Worm (Caenorhabditis elegans) whole organism, early embryonic: ENCODE measurements around the gene eff-1.

ENCODE experiments used
- B0310.2 ChIP-seq: sonication (generic microtip); optimal IDR thresholded peaks from 2 replicates; lab custom pipeline; 2016; ENCODE audit warnings: mild to moderate bottlenecking, missing genetic modification characterization, missing compliant biosample characterization
- F13C5.2 ChIP-seq: sonication (generic microtip); optimal IDR thresholded peaks from 2 replicates; lab custom pipeline; 2017; ENCODE audit warnings: mild to moderate bottlenecking, missing genetic modification characterization, inconsistent platforms, missing compliant biosample characterization
- aly-1 ChIP-seq: sonication (generic microtip); optimal IDR thresholded peaks from 2 replicates; lab custom pipeline; 2016; ENCODE audit warnings: missing genetic modification characterization, missing compliant biosample characterization
- ama-1 ChIP-seq: fragments of 150-350 bp; optimal IDR thresholded peaks from 2 replicates; lab custom pipeline; 2014
- ceh-13 ChIP-seq: fragments of 200-800 bp; sonication (Bioruptor generic); optimal IDR thresholded peaks from 2 replicates; lab custom pipeline; 2018; ENCODE audit warnings: mild to moderate bottlenecking, missing genetic modification characterization, missing compliant biosample characterization
- ceh-36 ChIP-seq: sonication (generic microtip); optimal IDR thresholded peaks from 2 replicates; lab custom pipeline; 2016; ENCODE audit warnings: missing genetic modification characterization, inconsistent platforms, missing compliant biosample characterization
- ets-7 ChIP-seq: sonication (generic microtip); optimal IDR thresholded peaks from 2 replicates; lab custom pipeline; 2016; ENCODE audit warnings: missing genotype, missing genetic modification characterization, missing compliant biosample characterization
- flt-1 ChIP-seq: fragments of 200-800 bp; sonication (Bioruptor generic); IDR thresholded peaks from 2 replicates; pipeline ENCODE4 v1.3.6; 2022; ENCODE audit warnings: missing genetic modification characterization, missing compliant biosample characterization
- hmbx-1 ChIP-seq: sonication (generic microtip); optimal IDR thresholded peaks from 2 replicates; lab custom pipeline; 2016; ENCODE audit warnings: mild to moderate bottlenecking, missing genetic modification characterization, missing compliant biosample characterization
- hmg-4 ChIP-seq: fragments of 200-800 bp; sonication (Bioruptor generic); optimal IDR thresholded peaks from 2 replicates; lab custom pipeline; 2018; ENCODE audit warnings: mild to moderate bottlenecking, missing genetic modification characterization, missing compliant biosample characterization
- hnd-1 ChIP-seq: sonication (generic microtip); optimal IDR thresholded peaks from 2 replicates; lab custom pipeline; 2016; ENCODE audit warnings: missing genetic modification characterization, missing compliant biosample characterization
- pes-1 ChIP-seq: fragments of 200-800 bp; sonication (Bioruptor generic); IDR thresholded peaks from 2 replicates; pipeline ENCODE4 v1.3.6; 2022; ENCODE audit warnings: missing genetic modification reagents, missing genetic modification characterization, missing compliant biosample characterization
- scrt-1 ChIP-seq: fragments of 200-800 bp; sonication (Bioruptor generic); IDR thresholded peaks from 2 replicates; pipeline ENCODE4 v1.3.6; 2022; ENCODE audit warnings: missing genetic modification characterization, missing compliant biosample characterization
- sea-1 ChIP-seq: fragments of 200-800 bp; sonication (Bioruptor generic); conservative IDR thresholded peaks from 2 replicates; pipeline ENCODE4 v1.3.6; 2022; ENCODE audit warnings: missing genetic modification characterization, missing compliant biosample characterization
- tbx-11 ChIP-seq: fragments of 200-800 bp; sonication (Bioruptor generic); IDR thresholded peaks from 2 replicates; pipeline ENCODE4 v1.3.6; 2022; ENCODE audit warnings: missing genetic modification characterization, missing compliant biosample characterization
- tbx-37 ChIP-seq: fragments of 200-800 bp; sonication (Bioruptor generic); conservative IDR thresholded peaks from 2 replicates; pipeline ENCODE4 v1.3.6; 2022; ENCODE audit warnings: missing genetic modification reagents, missing genetic modification characterization, missing compliant biosample characterization
- tra-4 ChIP-seq: sonication (generic microtip); optimal IDR thresholded peaks from 2 replicates; lab custom pipeline; 2017; ENCODE audit warnings: missing genetic modification characterization, missing compliant biosample characterization

Gene eff-1

DNA sequence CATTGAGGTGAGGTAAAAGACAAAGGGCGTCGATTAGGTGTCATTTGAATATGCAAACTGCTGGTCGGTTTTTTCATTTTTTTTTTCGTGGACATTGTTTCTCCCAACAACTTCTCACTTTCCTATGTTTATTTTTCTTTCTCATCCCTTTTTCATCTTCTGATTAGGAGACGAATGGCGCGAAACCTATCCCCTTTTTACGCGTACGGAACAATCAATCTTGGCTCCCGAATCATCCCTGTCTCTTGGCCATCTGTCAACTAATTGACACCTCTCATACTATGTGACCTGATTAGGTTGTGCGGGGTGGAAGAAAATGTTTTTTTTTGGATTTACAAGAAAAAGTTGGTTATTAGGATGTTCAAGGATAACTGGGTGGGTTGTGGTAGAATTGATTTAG is 1.7 kb upstream of the eff-1 start:
- no peak for TF ChIP-seq pes-1 (GFP tag; lab: Robert Waterston, UW)
- TF ChIP-seq ceh-13 (GFP tag; lab: Kevin White, UChicago): no peak
- TF ChIP-seq ets-7: no peak
- TF ChIP-seq ceh-36: no peak
- no peak for TF ChIP-seq ama-1 (lab: Kevin White, UChicago)

DNA sequence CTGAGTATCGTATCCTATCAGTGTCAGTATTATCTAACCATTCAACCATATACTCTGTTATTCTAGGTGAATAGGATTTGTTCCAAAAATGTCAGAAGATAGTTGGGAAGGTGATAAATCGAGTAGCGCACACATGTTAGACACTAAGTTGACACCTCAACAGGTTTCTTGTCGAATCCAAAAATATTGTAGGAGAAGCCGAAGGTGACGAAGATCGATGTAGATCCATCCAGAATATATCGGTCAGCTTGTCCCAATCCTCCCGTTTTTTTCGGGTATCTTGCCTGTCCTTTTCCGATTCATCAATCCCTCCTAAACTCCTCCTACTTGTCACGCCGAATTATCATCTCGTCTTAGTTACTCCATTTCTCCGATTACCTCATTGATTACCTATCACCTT is 871 bp upstream of the eff-1 start:
- TF ChIP-seq ets-7: no peak
- TF ChIP-seq hnd-1 (tag; lab: Kevin White, UChicago): no peak
- TF ChIP-seq tra-4: no peak

DNA sequence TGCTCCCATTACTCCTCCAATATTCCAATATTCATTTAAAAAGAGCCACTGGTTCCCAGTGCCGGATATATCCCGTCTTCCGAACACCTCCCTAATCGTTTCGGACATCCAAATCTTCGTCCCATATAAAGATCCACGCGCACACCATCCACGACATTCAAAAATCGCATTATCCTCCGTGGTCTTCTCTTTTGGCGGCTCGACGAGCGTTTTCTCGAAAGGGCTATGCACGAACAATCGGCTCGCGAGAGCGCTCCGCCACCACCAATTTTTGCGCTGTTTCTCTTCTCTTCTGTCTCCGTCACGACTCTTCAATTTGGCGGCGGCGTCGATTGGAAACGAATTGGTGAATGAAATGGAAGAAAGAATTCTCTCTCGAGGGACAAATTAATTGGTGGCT is 6.8 kb downstream of the eff-1 start:
- TF ChIP-seq aly-1 (tag; lab: Kevin White, UChicago) (no peak), tbx-11 (GFP tag; lab: Robert Waterston, UW) (no peak), ets-7 (no peak), hmbx-1 (tag; lab: Kevin White, UChicago) (no peak)

DNA sequence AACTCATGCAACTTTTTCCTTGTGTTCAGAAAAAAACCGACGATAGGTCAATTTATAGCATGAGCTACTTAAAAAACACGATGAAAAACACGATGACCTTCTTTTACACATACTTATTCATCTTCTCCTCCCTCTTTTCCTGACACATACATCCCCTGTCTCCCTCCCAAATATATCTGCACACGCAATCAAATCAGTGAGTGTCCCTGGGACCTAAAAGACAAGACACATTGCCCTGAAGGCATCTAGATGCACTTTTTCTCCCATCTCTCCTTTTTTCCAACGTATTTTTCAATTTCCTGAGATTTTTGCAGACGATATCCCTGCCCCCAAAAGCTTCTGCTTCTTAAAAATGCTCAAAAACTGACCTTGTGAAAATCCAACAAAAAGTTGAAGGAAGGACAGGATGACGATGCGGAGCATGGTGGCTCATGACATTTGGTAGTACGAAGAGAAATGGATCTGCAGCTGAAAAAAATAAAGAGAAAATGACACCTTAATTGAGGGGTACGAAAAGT is 7.8 kb downstream of the eff-1 start, which contains the start of gene C26D10.6:
TSS of gene C26D10.6 (minus strand) at position 468 of the 518 bp plus-strand sequence.
- no peak for TF ChIP-seq F13C5.2 (tag; lab: Kevin White, UChicago)
- TF ChIP-seq hnd-1 (tag; lab: Kevin White, UChicago): no peak
- TF ChIP-seq ceh-36: no peak
- TF ChIP-seq hmg-4 (GFP tag; lab: Kevin White, UChicago): no peak
- no peak for TF ChIP-seq sea-1 (GFP tag; lab: Robert Waterston, UW)
- TF ChIP-seq tbx-11 (GFP tag; lab: Robert Waterston, UW): no peak
- TF ChIP-seq ceh-13 (GFP tag; lab: Kevin White, UChicago): no peak
- TF ChIP-seq scrt-1: no peak
- no peak for TF ChIP-seq flt-1 (GFP tag; lab: Robert Waterston, UW)
- no peak for TF ChIP-seq B0310.2 (tag; lab: Kevin White, UChicago)
- no peak for TF ChIP-seq ets-7
- no peak for TF ChIP-seq tra-4
- no peak for TF ChIP-seq ama-1 (lab: Kevin White, UChicago)
- no peak for TF ChIP-seq tbx-37
- no peak for TF ChIP-seq aly-1 (tag; lab: Kevin White, UChicago)
- no peak for TF ChIP-seq hmbx-1 (tag; lab: Kevin White, UChicago)
- no peak for TF ChIP-seq pes-1 (GFP tag; lab: Robert Waterston, UW)

DNA sequence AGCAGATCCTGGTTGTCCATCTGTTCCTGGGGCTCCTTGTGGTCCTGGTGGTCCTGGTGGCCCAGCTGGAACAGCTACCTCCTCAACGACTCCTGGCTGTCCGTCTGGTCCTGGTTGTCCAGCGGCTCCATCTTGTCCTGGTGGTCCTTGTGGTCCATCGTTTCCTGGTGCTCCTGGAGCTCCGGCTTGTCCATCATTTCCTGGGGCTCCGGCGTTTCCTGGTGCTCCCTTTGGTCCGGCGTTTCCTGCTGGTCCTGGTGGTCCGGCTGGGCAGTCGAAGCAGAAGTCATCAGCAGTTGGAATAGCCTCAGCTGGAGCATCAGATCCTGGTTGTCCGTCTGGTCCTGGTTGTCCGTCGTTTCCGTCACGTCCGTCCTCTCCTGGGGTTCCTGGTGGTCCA is 12.0 kb downstream of the eff-1 start:
- TF ChIP-seq tbx-11 (GFP tag; lab: Robert Waterston, UW) (no peak), hmg-4 (GFP tag; lab: Kevin White, UChicago) (peak; percentile 14)

DNA sequence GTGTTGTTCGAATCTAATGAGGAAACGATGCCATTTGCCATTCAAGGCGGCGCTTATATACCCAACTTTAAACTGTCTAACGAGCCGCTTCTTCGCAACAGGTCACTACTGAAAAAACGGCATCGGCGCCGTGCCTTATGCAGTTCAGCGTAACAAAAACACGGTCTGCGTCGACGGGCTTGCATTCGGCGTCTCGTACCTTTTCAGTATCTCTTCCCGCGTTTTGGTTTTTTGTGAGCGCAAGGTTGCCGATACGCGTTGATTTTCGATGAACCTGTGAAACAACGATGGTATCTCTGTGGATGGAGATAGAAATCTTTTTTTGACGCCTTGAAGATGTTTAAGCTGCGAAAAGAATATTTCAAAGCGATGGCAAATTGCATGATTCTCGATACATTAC is 12.9 kb downstream of the eff-1 start, which contains the start of gene col-77:
TSS of gene col-77 (minus strand) at position 32 of the 400 bp plus-strand sequence.
- TF ChIP-seq F13C5.2 (tag; lab: Kevin White, UChicago): no peak
- no peak for TF ChIP-seq scrt-1
- TF ChIP-seq ets-7: no peak
- TF ChIP-seq flt-1 (GFP tag; lab: Robert Waterston, UW): no peak
- TF ChIP-seq tra-4: no peak
- no peak for TF ChIP-seq ceh-13 (GFP tag; lab: Kevin White, UChicago)
- TF ChIP-seq sea-1 (GFP tag; lab: Robert Waterston, UW): no peak
- no peak for TF ChIP-seq hmbx-1 (tag; lab: Kevin White, UChicago)
- no peak for TF ChIP-seq B0310.2 (tag; lab: Kevin White, UChicago)

DNA sequence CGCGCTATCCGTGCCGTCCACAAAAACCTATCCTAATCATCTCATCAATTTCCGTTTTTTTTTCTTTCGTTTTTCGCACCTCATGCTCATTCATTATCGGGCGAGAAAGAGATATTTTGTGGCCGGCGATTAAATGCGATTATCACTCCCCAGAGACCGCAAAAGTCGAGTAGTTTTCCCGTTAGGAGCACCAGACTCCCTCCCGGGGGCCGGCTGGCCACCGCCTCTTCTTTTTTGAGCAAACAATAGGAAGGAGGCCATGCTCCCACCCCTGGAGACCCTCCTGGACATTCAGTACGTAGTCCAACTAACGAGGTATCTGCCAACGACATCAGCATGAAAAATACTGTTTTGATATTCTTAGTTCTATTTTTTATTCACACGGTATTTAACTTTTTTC is 14.0 kb downstream of the eff-1 start, which contains the start of gene M195.2:
TSS of gene M195.2 (plus strand) at position 301 of the 400 bp plus-strand sequence.
- no peak for TF ChIP-seq scrt-1
- no peak for TF ChIP-seq flt-1 (GFP tag; lab: Robert Waterston, UW)
- TF ChIP-seq tbx-11 (GFP tag; lab: Robert Waterston, UW): no peak
- no peak for TF ChIP-seq hmg-4 (GFP tag; lab: Kevin White, UChicago)
- no peak for TF ChIP-seq F13C5.2 (tag; lab: Kevin White, UChicago)
- TF ChIP-seq hmbx-1 (tag; lab: Kevin White, UChicago): no peak
- no peak for TF ChIP-seq pes-1 (GFP tag; lab: Robert Waterston, UW)
- TF ChIP-seq ets-7: no peak
- TF ChIP-seq tra-4: no peak

DNA sequence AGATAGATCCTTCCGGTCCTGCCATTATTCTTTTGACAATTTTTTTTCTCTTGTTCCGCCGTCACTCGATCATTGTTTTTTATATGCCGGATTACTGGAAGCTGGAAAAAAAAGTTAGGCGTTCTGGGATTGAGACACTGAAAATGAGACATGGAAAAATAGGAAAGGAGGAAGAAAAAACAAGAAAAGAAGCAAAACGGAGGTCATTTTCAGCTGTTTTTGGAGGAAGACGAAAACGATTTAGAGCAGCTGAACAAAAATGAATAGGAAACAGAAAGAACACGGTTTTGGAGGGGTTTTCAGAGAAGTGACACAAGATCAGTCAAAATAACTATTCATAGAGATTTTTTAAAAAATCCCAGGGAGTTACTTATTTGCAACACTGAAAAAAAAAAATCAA is 22.6 kb downstream of the eff-1 start, which contains the start of gene amt-3:
TSS of gene amt-3 (minus strand) at position 101 of the 400 bp plus-strand sequence.
- TF ChIP-seq pes-1 (GFP tag; lab: Robert Waterston, UW) (no peak), flt-1 (GFP tag; lab: Robert Waterston, UW) (no peak), B0310.2 (tag; lab: Kevin White, UChicago) (no peak), F13C5.2 (tag; lab: Kevin White, UChicago) (no peak), aly-1 (tag; lab: Kevin White, UChicago) (no peak), ceh-36 (no peak)

DNA sequence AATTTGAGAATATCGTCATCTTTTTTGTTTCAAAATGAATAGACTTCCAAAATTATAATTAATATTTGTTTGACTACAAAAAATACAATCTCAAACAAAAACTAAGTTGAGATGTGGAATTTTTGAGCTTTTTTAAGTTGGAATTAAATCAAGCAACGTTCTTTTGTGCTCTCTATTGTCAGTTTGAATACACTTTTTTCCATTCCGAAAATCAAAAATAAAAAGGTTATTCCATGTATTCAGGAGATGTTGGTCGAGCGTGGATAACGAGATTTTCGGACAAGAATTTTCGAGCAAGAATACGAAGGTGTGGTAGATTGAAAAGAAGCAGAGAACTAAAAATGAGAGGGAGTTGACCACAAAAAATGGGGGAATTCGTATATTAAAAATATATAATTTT is 23.7 kb downstream of the eff-1 start:
- TF ChIP-seq ceh-13 (GFP tag; lab: Kevin White, UChicago) (no peak), tbx-37 (no peak), sea-1 (GFP tag; lab: Robert Waterston, UW) (no peak), tbx-11 (GFP tag; lab: Robert Waterston, UW) (no peak), ama-1 (lab: Kevin White, UChicago) (no peak), ets-7 (no peak), hmbx-1 (tag; lab: Kevin White, UChicago) (no peak), pes-1 (GFP tag; lab: Robert Waterston, UW) (no peak), B0310.2 (tag; lab: Kevin White, UChicago) (no peak), F13C5.2 (tag; lab: Kevin White, UChicago) (no peak), aly-1 (tag; lab: Kevin White, UChicago) (no peak), ceh-36 (no peak), hnd-1 (tag; lab: Kevin White, UChicago) (no peak), tra-4 (no peak), hmg-4 (GFP tag; lab: Kevin White, UChicago) (no peak), flt-1 (GFP tag; lab: Robert Waterston, UW) (no peak), scrt-1 (no peak)
